Fruit fly (Drosophila melanogaster) Kc167 (cell line): Measurements from ENCODE around the gene Ac13E.

Experiments
- Myc ChIP-seq: fragments of >200 bp; optimal IDR thresholded peaks from 2 replicates; lab custom pipeline; 2017; ENCODE audit warnings: missing external identifiers
- Sin3A ChIP-seq: fragments of >200 bp; optimal IDR thresholded peaks from 2 replicates; lab custom pipeline; 2018; ENCODE audit warnings: missing external identifiers

dm6 chrX:15532062-15532461, 22.0 kb downstream of the Ac13E start:
- TF ChIP-seq Sin3A (no peak), Myc (no peak)
